Fruit fly (Drosophila melanogaster): ENCODE results near the gene Yp3.

- TF ChIP-seq Clk (GFP tag; optimal IDR thresholded peaks at IDR 0.05) (no peak), CG1620 (GFP tag; optimal IDR thresholded peaks at IDR 0.05) (no peak), bab1 (GFP tag; optimal IDR thresholded peaks at IDR 0.05) (no peak), cic (GFP tag; optimal IDR thresholded peaks at IDR 0.05) (no peak), CG7045 (GFP tag; optimal IDR thresholded peaks at IDR 0.05) (no peak), cnc (optimal IDR thresholded peaks at IDR 0.05) (no peak), CG11617 (GFP tag; optimal IDR thresholded peaks at IDR 0.05) (no peak), CG5204 (GFP tag; optimal IDR thresholded peaks at IDR 0.05) (no peak), CG12768 (GFP tag; optimal IDR thresholded peaks at IDR 0.05) (no peak), Hr96 (GFP tag; optimal IDR thresholded peaks at IDR 0.05) (no peak), Crg-1 (GFP tag; optimal IDR thresholded peaks at IDR 0.05) (no peak)
Observed at dm6 chrX:13761762-13762371, 2.5 kb downstream of the Yp3 start.
